Worm (Caenorhabditis elegans) whole organism, L4/young adult: Measurements from ENCODE around the gene nhr-235.

Experiments used
- W03F9.2 ChIP-seq: fragments of 150-350 bp; optimal IDR thresholded peaks from 2 replicates; lab custom pipeline; 2014; ENCODE audit warnings: missing biosample characterization, missing genetic modification characterization
- him-1 ChIP-seq: sonication (generic microtip); optimal IDR thresholded peaks from 2 replicates; lab custom pipeline; 2016; ENCODE audit warnings: missing genotype, missing genetic modification reagents, missing genetic modification characterization, missing compliant biosample characterization

ce11 chrII:12691351-12691750, 50.9 kb downstream of the nhr-235 start:
- TF ChIP-seq W03F9.2 (tag; lab: Kevin White, UChicago), result no peak
- TF ChIP-seq him-1, result no peak
